Fruit fly (Drosophila melanogaster) S2 (cell line): ENCODE measurements around the gene CG11409.

Source experiments
- CG8478 ChIP-seq: fragments of >200 bp; optimal IDR thresholded peaks from 2 replicates; lab custom pipeline; 2018
- CTCF ChIP-seq, 2 experiments: fragments of >200 bp; optimal IDR thresholded peaks; 2 replicates each; lab custom pipeline; 2018

DNA sequence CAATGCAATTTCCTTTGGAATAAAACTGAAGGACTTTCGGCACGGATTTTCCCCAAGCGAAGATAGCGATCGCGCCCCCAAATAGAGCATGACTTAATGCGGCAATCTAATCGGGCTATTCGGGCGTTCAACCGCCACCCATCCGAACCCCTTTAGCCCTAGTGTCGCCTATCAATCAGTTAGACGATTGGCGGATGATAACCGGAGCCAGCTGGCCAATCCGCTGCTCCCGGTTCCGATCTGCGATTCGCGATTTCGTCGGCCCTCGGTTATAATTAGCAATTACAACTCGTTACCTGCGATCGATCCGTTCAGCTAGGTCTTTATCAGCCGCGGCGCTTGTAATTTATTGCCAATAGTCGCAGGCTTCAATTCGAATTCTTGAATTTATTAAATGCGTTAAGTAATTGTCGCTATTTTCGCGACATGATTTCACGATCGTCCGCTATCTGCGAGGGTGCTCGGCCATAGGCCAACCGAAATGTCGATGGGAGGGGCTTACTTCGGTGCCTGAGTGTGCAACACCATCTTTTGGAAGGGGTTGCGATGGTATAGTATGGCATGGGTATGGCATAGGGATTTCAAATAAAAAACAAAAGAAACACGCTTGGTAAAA is 58.3 kb downstream of the CG11409 start:
- TF ChIP-seq CG8478 (lab: Kevin White, UChicago) (no peak), CTCF (optimal IDR thresholded peaks at IDR 0.05; lab: Kevin White, UChicago) (no peak)
